Fruit fly (Drosophila melanogaster) whole organism, pupa: ENCODE measurements around the gene emc.

Experiments
- CG10348 ChIP-seq: fragments of 200-800 bp; sonication (Bioruptor generic); IDR thresholded peaks from 2 replicates; pipeline ENCODE4 v1.3.6; 2022; ENCODE audit warnings: missing biosample characterization, missing genetic modification characterization
- CG12605 ChIP-seq: fragments of 200-800 bp; sonication (Bioruptor generic); IDR thresholded peaks from 2 replicates; pipeline ENCODE4 v1.3.6; 2022; ENCODE audit warnings: missing biosample characterization, missing genetic modification characterization
- CG13204 ChIP-seq: fragments of 200-800 bp; sonication (Bioruptor generic); optimal IDR thresholded peaks from 2 replicates; lab custom pipeline; 2018; ENCODE audit warnings: missing biosample characterization, mild to moderate bottlenecking, missing genetic modification characterization, moderate library complexity
- CG14655 ChIP-seq: fragments of 200-800 bp; sonication (Bioruptor generic); optimal IDR thresholded peaks from 3 replicates; lab custom pipeline; 2017; ENCODE audit warnings: mild to moderate bottlenecking, missing biosample characterization, missing genetic modification reagents, missing genetic modification characterization
- CG15710 ChIP-seq: fragments of 200-800 bp; sonication (Bioruptor generic); optimal IDR thresholded peaks from 2 replicates; lab custom pipeline; 2018; ENCODE audit warnings: missing biosample characterization, mild to moderate bottlenecking, missing genetic modification characterization, moderate library complexity
- CG17806 ChIP-seq: fragments of 200-800 bp; sonication (Bioruptor generic); optimal IDR thresholded peaks from 2 replicates; lab custom pipeline; 2018; ENCODE audit warnings: missing biosample characterization, mild to moderate bottlenecking, missing genetic modification characterization, moderate library complexity
- CG32121 ChIP-seq: fragments of 200-800 bp; sonication (Bioruptor generic); IDR thresholded peaks from 2 replicates; pipeline ENCODE4 v1.3.6; 2022; ENCODE audit warnings: missing biosample characterization, missing genetic modification characterization
- CG34367 ChIP-seq: fragments of 200-800 bp; sonication (Bioruptor generic); optimal IDR thresholded peaks from 2 replicates; lab custom pipeline; 2018; ENCODE audit warnings: missing biosample characterization, mild to moderate bottlenecking, missing genetic modification characterization
- CG4496 ChIP-seq: fragments of 200-800 bp; sonication (Bioruptor generic); IDR thresholded peaks from 3 replicates; pipeline ENCODE4 v1.3.6; 2022; ENCODE audit warnings: missing biosample characterization, missing genetic modification characterization
- CG8159 ChIP-seq: fragments of 200-800 bp; sonication (Bioruptor generic); optimal IDR thresholded peaks from 3 replicates; lab custom pipeline; 2018; ENCODE audit warnings: missing biosample characterization, mild to moderate bottlenecking, missing genetic modification characterization, moderate library complexity
- CG8301 ChIP-seq: fragments of 200-800 bp; sonication (Bioruptor generic); optimal IDR thresholded peaks from 2 replicates; lab custom pipeline; 2018; ENCODE audit warnings: missing biosample characterization, mild to moderate bottlenecking, missing genetic modification characterization
- CG9948 ChIP-seq: fragments of 200-800 bp; sonication (Bioruptor generic); optimal IDR thresholded peaks from 2 replicates; lab custom pipeline; 2018; ENCODE audit warnings: missing biosample characterization, mild to moderate bottlenecking, missing genetic modification characterization, moderate library complexity
- D1 ChIP-seq: fragments of 200-800 bp; sonication (Bioruptor generic); optimal IDR thresholded peaks from 2 replicates; lab custom pipeline; 2018; ENCODE audit warnings: missing biosample characterization, mild to moderate bottlenecking, missing genetic modification characterization, moderate library complexity
- EcR ChIP-seq: fragments of 200-800 bp; sonication (Bioruptor generic); optimal IDR thresholded peaks from 3 replicates; lab custom pipeline; 2019; ENCODE audit warnings: missing biosample characterization, missing genetic modification characterization, mild to moderate bottlenecking, moderate library complexity, missing genetic modification reagents
- Ets98B ChIP-seq: fragments of 200-800 bp; sonication (Bioruptor generic); IDR thresholded peaks from 2 replicates; pipeline ENCODE4 v1.3.6; 2022; ENCODE audit warnings: missing biosample characterization, missing genetic modification characterization
- Pif1A ChIP-seq: fragments of 200-800 bp; sonication (Bioruptor generic); optimal IDR thresholded peaks from 3 replicates; lab custom pipeline; 2016; ENCODE audit warnings: missing biosample characterization, missing genetic modification characterization
- Pif1B ChIP-seq: fragments of 200-800 bp; sonication (Bioruptor generic); optimal IDR thresholded peaks from 3 replicates; lab custom pipeline; 2016; ENCODE audit warnings: missing biosample characterization, missing genetic modification characterization
- Snoo ChIP-seq: fragments of 200-800 bp; sonication (Bioruptor generic); optimal IDR thresholded peaks from 3 replicates; lab custom pipeline; 2017; ENCODE audit warnings: missing biosample characterization, mild to moderate bottlenecking, missing genetic modification characterization, inconsistent platforms
- fd96Ca ChIP-seq: fragments of 200-800 bp; sonication (Bioruptor generic); IDR thresholded peaks from 3 replicates; pipeline ENCODE4 v1.3.6; 2022; ENCODE audit warnings: missing biosample characterization, missing genetic modification characterization
- gl ChIP-seq: fragments of 200-800 bp; sonication (Bioruptor generic); optimal IDR thresholded peaks from 2 replicates; lab custom pipeline; 2018; ENCODE audit warnings: missing biosample characterization, mild to moderate bottlenecking, missing genetic modification characterization
- rn ChIP-seq: fragments of 200-800 bp; sonication (Bioruptor generic); IDR thresholded peaks from 2 replicates; pipeline ENCODE4 v1.3.6; 2022; ENCODE audit warnings: missing biosample characterization, missing genetic modification characterization

The emc gene

DNA sequence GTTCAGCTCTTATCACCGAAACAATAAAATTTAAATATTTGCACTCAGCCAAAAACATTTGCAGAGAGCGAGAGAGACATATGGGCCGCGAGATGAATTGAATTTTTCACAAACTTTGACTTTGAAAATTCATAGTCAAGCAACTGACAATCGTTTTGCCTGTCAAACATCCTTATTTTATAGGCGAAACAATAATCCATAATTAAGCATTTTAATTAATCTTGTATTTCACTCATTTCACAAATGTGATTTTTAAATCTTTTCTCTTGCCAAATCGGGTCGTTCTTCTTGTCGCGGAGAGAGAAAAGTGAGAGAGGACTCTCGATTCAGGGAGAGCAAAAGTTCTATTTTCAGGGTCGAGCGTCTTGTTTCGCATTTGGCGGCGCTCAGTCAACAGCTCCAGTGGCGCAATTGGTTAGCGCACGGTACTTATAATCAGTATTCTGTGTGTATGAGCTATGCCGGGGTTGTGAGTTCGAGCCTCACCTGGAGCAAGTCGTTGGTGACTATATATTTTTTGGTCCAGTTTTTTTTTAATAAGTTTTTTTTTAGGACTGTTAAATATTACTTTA is 20.0 kb downstream of the emc start:
- peak; percentile 45 for TF ChIP-seq Ets98B (GFP tag; lab: Robert Waterston, UW)
- peak; percentile 39 for TF ChIP-seq EcR
- no peak for TF ChIP-seq rn (GFP tag; lab: Robert Waterston, UW)
- TF ChIP-seq CG17806 = no peak
- no peak for TF ChIP-seq CG14655 (GFP tag; lab: Kevin White, UChicago)
- TF ChIP-seq CG4496 (GFP tag; lab: Robert Waterston, UW) = peak; percentile 22; the same call in 1 of the 3 replicates
- no peak for TF ChIP-seq CG10348 (GFP tag; lab: Robert Waterston, UW)
- peak; percentile 62 for TF ChIP-seq CG12605

DNA sequence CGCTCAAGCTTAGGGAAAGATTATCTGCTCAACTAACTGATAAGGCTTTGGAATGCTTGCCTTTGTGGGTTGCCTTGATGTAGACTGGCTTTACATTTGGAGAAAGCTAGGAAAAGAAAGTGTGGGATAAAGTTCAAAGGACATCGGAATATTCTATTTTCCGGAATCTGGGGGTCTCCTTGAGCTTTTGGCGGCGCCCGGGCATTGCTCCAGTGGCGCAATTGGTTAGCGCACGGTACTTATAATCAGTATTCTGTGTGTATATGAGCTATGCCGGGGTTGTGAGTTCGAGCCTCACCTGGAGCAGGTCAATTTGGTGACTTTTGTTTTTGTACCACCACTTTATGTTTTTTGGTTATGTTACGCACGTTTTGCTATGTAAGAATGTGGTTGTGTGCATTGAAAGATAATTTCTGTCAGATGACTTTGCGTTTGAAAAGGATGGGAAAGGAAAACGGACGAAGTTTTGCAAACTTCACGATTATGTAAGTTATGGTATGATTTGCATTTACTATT is 21.0 kb downstream of the emc start:
- TF ChIP-seq fd96Ca (GFP tag; lab: Robert Waterston, UW) (no peak), Pif1B (no peak), CG4496 (GFP tag; lab: Robert Waterston, UW) (peak; percentile 25; the same call in 1 of the 3 replicates), Pif1A (GFP tag; lab: Kevin White, UChicago) (no peak), D1 (no peak), Ets98B (GFP tag; lab: Robert Waterston, UW) (no peak)

- TF ChIP-seq CG34367 (tag; lab: Kevin White, UChicago) (peak; percentile 79), CG14655 (GFP tag; lab: Kevin White, UChicago) (peak; percentile 81), CG17806 (peak; percentile 81), CG9948 (tag; lab: Kevin White, UChicago) (peak; percentile 79), EcR (no peak), fd96Ca (GFP tag; lab: Robert Waterston, UW) (peak; percentile 85), Ets98B (GFP tag; lab: Robert Waterston, UW) (peak; percentile 82), CG32121 (GFP tag; lab: Robert Waterston, UW) (peak; percentile 69; the same call in 1 of the 2 replicates), Pif1B (peak; percentile 85), CG8159 (tag; lab: Kevin White, UChicago) (peak; percentile 77), CG15710 (tag; lab: Kevin White, UChicago) (peak; percentile 75), CG13204 (GFP tag; lab: Kevin White, UChicago) (peak; percentile 41), CG8301 (tag; lab: Kevin White, UChicago) (peak; percentile 77), D1 (no peak), rn (GFP tag; lab: Robert Waterston, UW) (no peak), Snoo (peak; percentile 86), CG10348 (GFP tag; lab: Robert Waterston, UW) (0 out of 2 replicates have a peak, but pooled peaks have one; percentile 26), Pif1A (GFP tag; lab: Kevin White, UChicago) (peak; percentile 86), CG4496 (GFP tag; lab: Robert Waterston, UW) (peak; percentile 84), CG12605 (peak; percentile 76; the same call in 1 of the 2 replicates), gl (tag; lab: Kevin White, UChicago) (peak; percentile 72)
Observed at dm6 chr3L:771361-771760, 22.2 kb downstream of the emc start.

- TF ChIP-seq CG32121 (GFP tag; lab: Robert Waterston, UW) (peak; percentile 36; the same call in 1 of the 2 replicates), EcR (no peak), Snoo (peak; percentile 44), CG34367 (tag; lab: Kevin White, UChicago) (peak; percentile 4), CG10348 (GFP tag; lab: Robert Waterston, UW) (no peak), CG13204 (GFP tag; lab: Kevin White, UChicago) (no peak), Pif1B (no peak), gl (tag; lab: Kevin White, UChicago) (no peak), CG4496 (GFP tag; lab: Robert Waterston, UW) (peak; percentile 67), Pif1A (GFP tag; lab: Kevin White, UChicago) (peak; percentile 10), CG8301 (tag; lab: Kevin White, UChicago) (peak; percentile 52), fd96Ca (GFP tag; lab: Robert Waterston, UW) (peak; percentile 50; the same call in 1 of the 3 replicates), Ets98B (GFP tag; lab: Robert Waterston, UW) (peak; percentile 59), D1 (no peak), CG17806 (peak; percentile 54), CG12605 (no peak), CG15710 (tag; lab: Kevin White, UChicago) (peak; percentile 41), CG14655 (GFP tag; lab: Kevin White, UChicago) (peak; percentile 54), CG8159 (tag; lab: Kevin White, UChicago) (peak; percentile 49), rn (GFP tag; lab: Robert Waterston, UW) (no peak), CG9948 (tag; lab: Kevin White, UChicago) (peak; percentile 48)
- TF ChIP-seq, all 21 proteins: peak for 13
Observed at dm6 chr3L:772193-772592, 23.0 kb downstream of the emc start.

DNA sequence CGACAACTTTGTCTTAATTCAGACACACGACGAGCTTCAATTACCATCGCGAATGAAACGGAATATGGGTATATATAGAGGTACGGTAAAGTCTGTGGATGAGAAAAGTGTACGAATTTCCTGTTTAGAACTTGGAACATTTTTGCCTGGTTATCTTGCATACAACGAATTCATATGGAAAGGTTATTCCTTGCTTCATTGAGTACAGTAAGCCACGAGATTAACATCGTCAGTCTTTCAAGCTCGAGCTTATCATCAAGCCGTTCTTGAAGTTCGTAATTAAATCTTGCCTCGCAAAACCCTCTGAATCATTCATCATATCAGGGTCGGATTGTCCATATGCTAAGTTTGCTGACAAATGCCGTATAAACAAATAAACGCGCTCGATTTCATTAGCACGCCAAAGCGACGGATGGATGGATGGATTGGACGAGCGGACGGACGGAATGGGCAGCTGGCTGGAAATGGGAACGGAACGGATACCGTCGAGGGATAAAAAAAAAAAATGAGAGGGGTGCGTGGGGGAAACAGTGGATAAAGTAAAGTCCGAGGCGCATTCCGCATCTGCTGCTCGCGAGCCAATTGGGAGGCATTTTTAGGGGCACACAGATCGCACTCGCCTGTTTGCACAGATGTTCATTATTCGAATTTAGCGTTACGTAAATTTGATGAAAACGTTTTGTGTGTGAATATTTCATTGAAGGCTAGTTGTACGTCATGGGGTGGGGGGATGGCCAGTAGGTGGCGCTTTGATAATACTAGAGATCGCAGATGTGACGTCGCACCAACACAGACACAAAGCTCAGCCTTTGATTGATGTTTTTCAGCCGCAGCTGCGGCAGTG is 25.2 kb downstream of the emc start:
- 0 out of 2 replicates have a peak, but pooled peaks have one; percentile 6 for TF ChIP-seq CG12605
- TF ChIP-seq CG34367 (tag; lab: Kevin White, UChicago) = no peak
- TF ChIP-seq, all 21 proteins: peak for 1
